Fruit fly (Drosophila melanogaster): Measurements from ENCODE around the gene Nnk.

Gene Nnk

DNA sequence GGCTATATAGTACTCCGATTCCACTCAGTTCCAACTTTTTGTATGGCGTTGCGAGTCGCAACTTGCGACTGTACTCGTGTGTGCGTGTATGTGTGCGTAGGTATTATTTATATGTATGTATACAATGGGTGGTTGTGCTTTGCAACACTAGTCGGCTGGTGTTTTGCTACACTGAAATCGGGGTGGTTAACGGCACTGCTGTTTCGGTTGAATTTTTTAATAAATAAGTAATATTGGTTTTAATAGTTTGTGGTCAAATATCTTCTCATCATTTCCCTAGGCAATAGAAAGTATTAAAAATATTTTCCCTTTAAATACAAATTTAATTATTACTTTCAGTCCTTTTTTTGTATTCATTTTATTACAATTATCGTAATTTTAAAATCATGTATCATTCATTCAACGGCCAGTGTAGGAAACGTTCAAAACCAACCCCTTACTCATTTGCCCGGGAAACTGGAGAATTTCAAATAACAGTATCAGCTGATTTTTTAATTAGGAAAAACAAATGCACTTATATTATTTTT lies 6.8 kb downstream of the Nnk start, which contains the start of gene CG7379 (continued):
- TF ChIP-seq Sry-β (GFP tag; optimal IDR thresholded peaks at IDR 0.05), result no peak
- TF ChIP-seq Doc3 (GFP tag; IDR thresholded peaks at IDR 0.05; ENCODE audit: partially characterized antibody), result no peak
- peak; percentile 51 for TF ChIP-seq pfk (GFP tag; optimal IDR thresholded peaks at IDR 0.05)
- no peak for TF ChIP-seq CG11695 (GFP tag; IDR thresholded peaks at IDR 0.05)
- peak; percentile 59 for TF ChIP-seq NC2α (GFP tag; optimal IDR thresholded peaks at IDR 0.05)
- peak; percentile 77 for TF ChIP-seq CG18011 (GFP tag; optimal IDR thresholded peaks at IDR 0.05)
- peak; percentile 84 for TF ChIP-seq CG30431 (GFP tag; optimal IDR thresholded peaks at IDR 0.05)
- TF ChIP-seq klu (GFP tag; IDR thresholded peaks at IDR 0.05), result peak; percentile 77
- TF ChIP-seq GATAe (GFP tag; conservative IDR thresholded peaks at IDR 0.05), result no peak; the same call in 1 of the 2 replicates
- TF ChIP-seq wdn (GFP tag; IDR thresholded peaks at IDR 0.05), result peak; percentile 28; the same call in 1 of the 2 replicates
- peak; percentile 41 for TF ChIP-seq luna (GFP tag; optimal IDR thresholded peaks at IDR 0.05)
- TF ChIP-seq ems (GFP tag; optimal IDR thresholded peaks at IDR 0.05), result peak; percentile 81
- peak; percentile 67 for TF ChIP-seq CG31224 (GFP tag; IDR thresholded peaks at IDR 0.05)
- TF ChIP-seq CG10321 (GFP tag; IDR thresholded peaks at IDR 0.05), result no peak
- peak; percentile 85 for TF ChIP-seq Chrac-16 (GFP tag; optimal IDR thresholded peaks at IDR 0.05)
- no peak for TF ChIP-seq CG7745 (tag; optimal IDR thresholded peaks at IDR 0.05)
- no peak for TF ChIP-seq dan (GFP tag; IDR thresholded peaks at IDR 0.05)
- TF ChIP-seq Usf (GFP tag; optimal IDR thresholded peaks at IDR 0.05), result peak; percentile 79
- TF ChIP-seq B-H1 (GFP tag; IDR thresholded peaks at IDR 0.05), result no peak
- peak; percentile 54 for TF ChIP-seq CrebB (tag; optimal IDR thresholded peaks at IDR 0.05)
- TF ChIP-seq Dll (GFP tag; IDR thresholded peaks at IDR 0.05; ENCODE audit: partially characterized antibody), result peak; percentile 30; the same call in 1 of the 4 replicates
- TF ChIP-seq Aef1 (GFP tag; IDR thresholded peaks at IDR 0.05), result peak; percentile 78
- TF ChIP-seq D19A (tag; optimal IDR thresholded peaks at IDR 0.05), result peak; percentile 42
- TF ChIP-seq Lhr (GFP tag; optimal IDR thresholded peaks at IDR 0.05), result peak; percentile 73
- peak; percentile 75 for TF ChIP-seq Atf6 (GFP tag; IDR thresholded peaks at IDR 0.05)
- TF ChIP-seq CG4360 (GFP tag; IDR thresholded peaks at IDR 0.05), result no peak
- peak; percentile 95 for TF ChIP-seq CG12659 (GFP tag; optimal IDR thresholded peaks at IDR 0.05)
- TF ChIP-seq CG17361 (GFP tag; IDR thresholded peaks at IDR 0.05), result peak; percentile 86
- peak; percentile 85 for TF ChIP-seq CG9215 (GFP tag; IDR thresholded peaks at IDR 0.05)
- TF ChIP-seq CG17912 (GFP tag; optimal IDR thresholded peaks at IDR 0.05), result peak; percentile 49
- peak; percentile 73 for TF ChIP-seq grau (tag; optimal IDR thresholded peaks at IDR 0.05)
- TF ChIP-seq sug (tag; optimal IDR thresholded peaks at IDR 0.05), result peak; percentile 84
- peak; percentile 70 for TF ChIP-seq CG2116 (GFP tag; optimal IDR thresholded peaks at IDR 0.05)
- no peak for TF ChIP-seq Stat92E (GFP tag; optimal IDR thresholded peaks at IDR 0.05)
- TF ChIP-seq yki (optimal IDR thresholded peaks at IDR 0.05), result no peak
- peak; percentile 78 for TF ChIP-seq CG1233 (GFP tag; optimal IDR thresholded peaks at IDR 0.05)
- TF ChIP-seq CG12391 (tag; optimal IDR thresholded peaks at IDR 0.05), result peak; percentile 78
- peak; percentile 14 for TF ChIP-seq CG12236 (GFP tag; optimal IDR thresholded peaks at IDR 0.05)
- peak; percentile 56 for TF ChIP-seq CG6272 (GFP tag; IDR thresholded peaks at IDR 0.05)
- no peak; the same call in 1 of the 2 replicates for TF ChIP-seq CG13287 (GFP tag; IDR thresholded peaks at IDR 0.05; ENCODE audit: partially characterized antibody)
- TF ChIP-seq CG5953 (GFP tag; IDR thresholded peaks at IDR 0.05), result peak; percentile 67
- TF ChIP-seq CG7963 (GFP tag; IDR thresholded peaks at IDR 0.05; ENCODE audit: partially characterized antibody), result no peak
- TF ChIP-seq CG11085 (GFP tag; IDR thresholded peaks at IDR 0.05), result peak; percentile 88
- TF ChIP-seq CG1529 (GFP tag; optimal IDR thresholded peaks at IDR 0.05), result peak; percentile 41
- TF ChIP-seq CG6175 (GFP tag; IDR thresholded peaks at IDR 0.05), result peak; percentile 71; the same call in 1 of the 3 replicates
- TF ChIP-seq mam (GFP tag; optimal IDR thresholded peaks at IDR 0.05), result peak; percentile 89
- TF ChIP-seq sens (GFP tag), result peak; percentile 92
- TF ChIP-seq Hsf (GFP tag; optimal IDR thresholded peaks at IDR 0.05), result peak; percentile 88
- peak; percentile 52 for TF ChIP-seq Deaf1 (tag; optimal IDR thresholded peaks at IDR 0.05)
- peak; percentile 92 for TF ChIP-seq CG18599 (GFP tag; optimal IDR thresholded peaks at IDR 0.05)
- TF ChIP-seq bowl (GFP tag; IDR thresholded peaks at IDR 0.05), result no peak
